Fruit fly (Drosophila melanogaster) whole organism, embryonic: Measurements from ENCODE around the gene Fit2.

Experiments
- Atf3 ChIP-seq: fragments of 200-800 bp; sonication (Bioruptor generic); optimal IDR thresholded peaks from 3 replicates; lab custom pipeline; 2016; ENCODE audit warnings: missing biosample characterization, missing genetic modification characterization
- CG10431 ChIP-seq: fragments of 200-800 bp; sonication (Bioruptor generic); optimal IDR thresholded peaks from 3 replicates; lab custom pipeline; 2018; ENCODE audit warnings: missing biosample characterization, mild to moderate bottlenecking, missing genetic modification characterization
- CG10543 ChIP-seq: fragments of 200-800 bp; sonication (Bioruptor generic); optimal IDR thresholded peaks from 3 replicates; lab custom pipeline; 2017; ENCODE audit warnings: missing biosample characterization, mild to moderate bottlenecking, missing genetic modification characterization, moderate library complexity
- CG10565 ChIP-seq: fragments of 200-800 bp; sonication (Bioruptor generic); optimal IDR thresholded peaks from 3 replicates; lab custom pipeline; 2016; ENCODE audit warnings: missing biosample characterization, mild to moderate bottlenecking, missing genetic modification characterization
- CG11504 ChIP-seq: fragments of 200-800 bp; sonication (Bioruptor generic); optimal IDR thresholded peaks from 3 replicates; lab custom pipeline; 2019; ENCODE audit warnings: missing biosample characterization, mild to moderate bottlenecking, missing genetic modification characterization, moderate library complexity
- CG11695 ChIP-seq: fragments of 200-800 bp; sonication (Bioruptor generic); IDR thresholded peaks from 3 replicates; pipeline ENCODE4 v1.3.6; 2022; ENCODE audit warnings: missing biosample characterization, missing genetic modification characterization
- CG13123 ChIP-seq: fragments of 200-800 bp; sonication (Bioruptor generic); optimal IDR thresholded peaks from 2 replicates; lab custom pipeline; 2016; ENCODE audit warnings: missing biosample characterization, missing genetic modification characterization
- CG14014 ChIP-seq: fragments of 200-800 bp; sonication (Bioruptor generic); IDR thresholded peaks from 2 replicates; pipeline ENCODE4 v1.3.6; 2022; ENCODE audit warnings: missing biosample characterization, missing genetic modification characterization
- CG14667 ChIP-seq: fragments of 200-800 bp; sonication (Bioruptor generic); IDR thresholded peaks from 2 replicates; pipeline ENCODE4 v1.3.6; 2022; ENCODE audit warnings: missing biosample characterization, missing genetic modification characterization
- CG15073 ChIP-seq: fragments of 200-800 bp; sonication (Bioruptor generic); optimal IDR thresholded peaks from 2 replicates; lab custom pipeline; 2016; ENCODE audit warnings: missing biosample characterization, missing genetic modification characterization
- CG1603 ChIP-seq: fragments of 200-800 bp; sonication (Bioruptor generic); optimal IDR thresholded peaks from 2 replicates; lab custom pipeline; 2019; ENCODE audit warnings: missing biosample characterization, mild to moderate bottlenecking, missing genetic modification characterization, moderate library complexity
- CG17385 ChIP-seq: fragments of 200-800 bp; sonication (Bioruptor generic); optimal IDR thresholded peaks from 3 replicates; lab custom pipeline; 2018; ENCODE audit warnings: missing biosample characterization, mild to moderate bottlenecking, missing genetic modification characterization
- CG17612 ChIP-seq: fragments of 200-800 bp; sonication (Bioruptor generic); IDR thresholded peaks from 2 replicates; pipeline ENCODE4 v1.3.6; 2022; ENCODE audit warnings: missing biosample characterization, missing genetic modification characterization
- CG18011 ChIP-seq: fragments of 200-800 bp; sonication (Bioruptor generic); optimal IDR thresholded peaks from 2 replicates; lab custom pipeline; 2017; ENCODE audit warnings: missing biosample characterization, missing genetic modification characterization, mild to moderate bottlenecking, moderate library complexity, missing genotype
- CG31365 ChIP-seq: fragments of 200-800 bp; sonication (Bioruptor generic); optimal IDR thresholded peaks from 2 replicates; lab custom pipeline; 2018; ENCODE audit warnings: missing biosample characterization, mild to moderate bottlenecking, missing genetic modification characterization
- CG3838 ChIP-seq: fragments of 200-800 bp; sonication (Bioruptor generic); optimal IDR thresholded peaks from 3 replicates; lab custom pipeline; 2016; ENCODE audit warnings: missing biosample characterization, missing genetic modification characterization
- CG4707 ChIP-seq: fragments of 200-800 bp; sonication (Bioruptor generic); optimal IDR thresholded peaks from 2 replicates; lab custom pipeline; 2018; ENCODE audit warnings: missing biosample characterization, mild to moderate bottlenecking, missing genetic modification characterization, moderate library complexity
- CG4820 ChIP-seq: fragments of 200-800 bp; sonication (Bioruptor generic); optimal IDR thresholded peaks from 3 replicates; lab custom pipeline; 2016; ENCODE audit warnings: missing biosample characterization, missing genetic modification characterization
- CG6175 ChIP-seq: fragments of 200-800 bp; sonication (Bioruptor generic); IDR thresholded peaks from 3 replicates; pipeline ENCODE4 v1.3.6; 2022; ENCODE audit warnings: missing biosample characterization, missing genetic modification characterization
- CG6654 ChIP-seq: fragments of 200-800 bp; sonication (Bioruptor generic); optimal IDR thresholded peaks from 2 replicates; lab custom pipeline; 2017; ENCODE audit warnings: missing biosample characterization, mild to moderate bottlenecking, missing genetic modification characterization
- CG7928 ChIP-seq: fragments of 200-800 bp; sonication (Bioruptor generic); optimal IDR thresholded peaks from 2 replicates; lab custom pipeline; 2017; ENCODE audit warnings: missing biosample characterization, mild to moderate bottlenecking, missing genetic modification characterization
- CG8478 ChIP-seq: fragments of >200 bp; optimal IDR thresholded peaks from 2 replicates; lab custom pipeline; 2018
- CrebB ChIP-seq: fragments of 200-800 bp; sonication (Bioruptor generic); optimal IDR thresholded peaks from 3 replicates; lab custom pipeline; 2018; ENCODE audit warnings: missing biosample characterization, mild to moderate bottlenecking, missing genetic modification characterization
- Eip74EF ChIP-seq, 2 experiments: fragments of 200-800 bp in 1 of 2; fragments of >200 bp in 1 of 2; sonication (Bioruptor generic) in 1 of 2; optimal IDR thresholded peaks; 2 replicates each; lab custom pipeline; 2017 to 2019; ENCODE audit warnings: missing biosample characterization in 2 of 2, missing genetic modification characterization in 2 of 2, mild to moderate bottlenecking in 1 of 2, moderate library complexity in 1 of 2
- Ets97D ChIP-seq: fragments of 200-800 bp; sonication (Bioruptor generic); optimal IDR thresholded peaks from 3 replicates; lab custom pipeline; 2016; ENCODE audit warnings: missing biosample characterization, missing genetic modification characterization
- H15 ChIP-seq: fragments of 200-800 bp; sonication (Bioruptor generic); IDR thresholded peaks from 3 replicates; pipeline ENCODE4 v1.3.6; 2022; ENCODE audit warnings: missing biosample characterization, missing genetic modification characterization
- MBD-R2 ChIP-seq: fragments of 200-800 bp; sonication (Bioruptor generic); IDR thresholded peaks from 2 replicates; pipeline ENCODE4 v1.3.6; 2022; ENCODE audit warnings: missing biosample characterization, missing genetic modification characterization
- Max ChIP-seq: fragments of 200-800 bp; sonication (Bioruptor generic); optimal IDR thresholded peaks from 2 replicates; lab custom pipeline; 2016; ENCODE audit warnings: missing biosample characterization, mild to moderate bottlenecking, missing genetic modification characterization
- PHDP ChIP-seq: fragments of 200-800 bp; sonication (Bioruptor generic); optimal IDR thresholded peaks from 3 replicates; lab custom pipeline; 2018; ENCODE audit warnings: missing biosample characterization, mild to moderate bottlenecking, missing genetic modification characterization, moderate library complexity
- Sox100B ChIP-seq: fragments of 200-800 bp; sonication (Bioruptor generic); optimal IDR thresholded peaks from 3 replicates; lab custom pipeline; 2018; ENCODE audit warnings: missing biosample characterization, mild to moderate bottlenecking, missing genetic modification characterization
- Taf1 ChIP-seq: fragments of 200-800 bp; sonication (Bioruptor generic); IDR thresholded peaks from 2 replicates; pipeline ENCODE4 v1.3.6; 2022; ENCODE audit warnings: missing biosample characterization, missing genetic modification characterization
- Usf ChIP-seq: fragments of 200-800 bp; sonication (Bioruptor generic); optimal IDR thresholded peaks from 2 replicates; lab custom pipeline; 2017; ENCODE audit warnings: missing genotype, missing biosample characterization, missing genetic modification characterization
- ap ChIP-seq: fragments of 200-800 bp; sonication (Bioruptor generic); IDR thresholded peaks from 2 replicates; pipeline ENCODE4 v1.3.6; 2022; ENCODE audit warnings: missing biosample characterization, missing genetic modification characterization
- az2 ChIP-seq: fragments of 200-800 bp; sonication (Bioruptor generic); optimal IDR thresholded peaks from 3 replicates; lab custom pipeline; 2016; ENCODE audit warnings: missing biosample characterization, missing genetic modification characterization
- bsh ChIP-seq, 2 experiments: fragments of 200-800 bp; sonication (Bioruptor generic); optimal IDR thresholded peaks; 2 replicates each; lab custom pipeline; 2017 to 2018; ENCODE audit warnings: mild to moderate bottlenecking in 2 of 2, missing biosample characterization in 2 of 2, missing genetic modification characterization in 2 of 2, moderate library complexity in 1 of 2
- cas ChIP-seq: fragments of 200-800 bp; sonication (Bioruptor generic); IDR thresholded peaks from 2 replicates; pipeline ENCODE4 v1.3.6; 2022; ENCODE audit warnings: missing biosample characterization, missing genetic modification characterization
- dm ChIP-seq: fragments of 200-800 bp; sonication (Bioruptor generic); optimal IDR thresholded peaks from 3 replicates; lab custom pipeline; 2016; ENCODE audit warnings: missing biosample characterization, missing genetic modification characterization
- ems ChIP-seq: fragments of 200-800 bp; sonication (Bioruptor generic); optimal IDR thresholded peaks from 3 replicates; lab custom pipeline; 2016; ENCODE audit warnings: missing biosample characterization, missing genetic modification characterization
- fd96Cb ChIP-seq: fragments of 200-800 bp; sonication (Bioruptor generic); optimal IDR thresholded peaks from 2 replicates; lab custom pipeline; 2018; ENCODE audit warnings: missing biosample characterization, mild to moderate bottlenecking, missing genetic modification characterization, moderate library complexity
- fru ChIP-seq: fragments of >200 bp; optimal IDR thresholded peaks from 2 replicates; lab custom pipeline; 2017
- gcm2 ChIP-seq: fragments of 200-800 bp; sonication (Bioruptor generic); optimal IDR thresholded peaks from 2 replicates; lab custom pipeline; 2016; ENCODE audit warnings: missing biosample characterization, missing genetic modification characterization
- lola ChIP-seq, 3 experiments: fragments of >200 bp in 2 of 3; fragments of 200-800 bp in 1 of 3; sonication (Bioruptor generic) in 1 of 3; optimal IDR thresholded peaks; 2 replicates each; lab custom pipeline; 2017 to 2019; ENCODE audit warnings: missing biosample characterization in 3 of 3, missing genetic modification characterization in 3 of 3, mild to moderate bottlenecking in 1 of 3, moderate library complexity in 1 of 3
- mam ChIP-seq: fragments of 200-800 bp; sonication (Bioruptor generic); optimal IDR thresholded peaks from 3 replicates; lab custom pipeline; 2016; ENCODE audit warnings: missing biosample characterization, missing genetic modification characterization
- odd ChIP-seq: fragments of 200-800 bp; sonication (Bioruptor generic); optimal IDR thresholded peaks from 2 replicates; lab custom pipeline; 2017; ENCODE audit warnings: missing biosample characterization, mild to moderate bottlenecking, missing genetic modification characterization
- schlank ChIP-seq: fragments of 200-800 bp; sonication (Bioruptor generic); optimal IDR thresholded peaks from 2 replicates; lab custom pipeline; 2018; ENCODE audit warnings: missing biosample characterization, mild to moderate bottlenecking, missing genetic modification characterization
- sd ChIP-seq: fragments of 200-800 bp; sonication (Bioruptor generic); optimal IDR thresholded peaks from 3 replicates; lab custom pipeline; 2018; ENCODE audit warnings: missing biosample characterization, mild to moderate bottlenecking, missing genetic modification characterization, moderate library complexity
- sens-2 ChIP-seq: fragments of 200-800 bp; sonication (Bioruptor generic); IDR thresholded peaks from 2 replicates; pipeline ENCODE4 v1.3.6; 2022; ENCODE audit warnings: missing biosample characterization, missing genetic modification characterization
- seq ChIP-seq: fragments of 200-800 bp; sonication (Bioruptor generic); IDR thresholded peaks from 2 replicates; pipeline ENCODE4 v1.3.6; 2022; ENCODE audit warnings: missing biosample characterization, missing genetic modification characterization
- shn ChIP-seq: fragments of 200-800 bp; sonication (Bioruptor generic); optimal IDR thresholded peaks from 3 replicates; lab custom pipeline; 2016; ENCODE audit warnings: missing biosample characterization, missing genetic modification characterization
- tio ChIP-seq: fragments of 200-800 bp; sonication (Bioruptor generic); optimal IDR thresholded peaks from 2 replicates; lab custom pipeline; 2017; ENCODE audit warnings: missing biosample characterization, missing genetic modification characterization, inconsistent platforms
- vvl ChIP-seq: fragments of 200-800 bp; sonication (Bioruptor generic); IDR thresholded peaks from 2 replicates; pipeline ENCODE4 v1.3.6; 2022; ENCODE audit warnings: missing biosample characterization, missing genetic modification characterization

The Fit2 gene

DNA sequence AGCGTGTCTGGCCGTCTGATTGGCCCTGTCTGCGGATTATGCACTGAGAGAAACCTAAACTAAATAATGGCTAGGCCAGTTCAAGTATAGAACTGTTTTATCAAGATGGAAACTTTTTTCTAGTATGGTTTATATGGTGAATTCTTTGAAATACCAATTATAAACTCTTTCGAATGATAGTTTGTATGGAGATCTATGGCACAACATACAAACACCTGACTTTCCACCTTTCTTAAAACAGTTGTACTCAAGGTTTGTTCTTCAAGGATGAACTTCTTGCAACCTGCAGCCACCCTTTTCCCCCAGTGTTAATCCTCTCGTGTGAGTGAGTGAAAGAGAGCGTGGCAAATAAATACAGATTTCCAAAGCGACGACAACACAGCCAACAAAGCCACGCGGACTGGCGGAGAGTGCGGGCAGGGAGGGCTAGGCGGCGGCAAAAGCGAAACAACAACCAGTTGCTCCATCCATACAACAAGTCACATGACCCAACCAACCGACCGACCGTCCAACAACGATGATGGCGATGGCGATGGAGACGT, 19.8 kb upstream of the Fit2 start (continued):
- peak; percentile 76 for TF ChIP-seq CG3838 (GFP tag; lab: Kevin White, UChicago)
- peak; percentile 38 for TF ChIP-seq CG6654 (GFP tag; lab: Kevin White, UChicago)
- peak; percentile 71 for TF ChIP-seq CG1603 (tag; lab: Kevin White, UChicago)
- TF ChIP-seq CG11695 (GFP tag; lab: Robert Waterston, UW) = peak; percentile 91
- TF ChIP-seq CG17612 (GFP tag; lab: Robert Waterston, UW) = 0 out of 2 replicates have a peak, but pooled peaks have one; percentile 35
- peak; percentile 86 for TF ChIP-seq tio (GFP tag; lab: Kevin White, UChicago)
- TF ChIP-seq seq (GFP tag; lab: Robert Waterston, UW) = peak; percentile 88
- TF ChIP-seq CG7928 (GFP tag; lab: Kevin White, UChicago) = peak; percentile 29
- TF ChIP-seq az2 (GFP tag; lab: Kevin White, UChicago) = peak; percentile 82
- peak; percentile 42 for TF ChIP-seq CG4707
- TF ChIP-seq Atf3 (GFP tag; lab: Kevin White, UChicago) = peak; percentile 71
- peak; percentile 55 for TF ChIP-seq MBD-R2 (GFP tag; lab: Robert Waterston, UW)
- peak; percentile 39 for TF ChIP-seq CG10565 (GFP tag; lab: Kevin White, UChicago)
- peak; percentile 57; the same call in 1 of the 2 replicates for TF ChIP-seq sens-2 (GFP tag; lab: Robert Waterston, UW)
- TF ChIP-seq lola (GFP tag; optimal IDR thresholded peaks at IDR 0.05; lab: Kevin White, UChicago) = peak in 1 of 3 experiments; percentile 61
- TF ChIP-seq CG14667 (GFP tag; lab: Robert Waterston, UW) = peak; percentile 76
- TF ChIP-seq PHDP (tag; lab: Kevin White, UChicago) = peak; percentile 90
- TF ChIP-seq CG18011 (GFP tag; lab: Kevin White, UChicago) = peak; percentile 59
- TF ChIP-seq odd (GFP tag; lab: Kevin White, UChicago) = peak; percentile 74
- peak; percentile 74 for TF ChIP-seq gcm2 (GFP tag; lab: Kevin White, UChicago)
- TF ChIP-seq Usf (GFP tag; lab: Kevin White, UChicago) = peak; percentile 62
- no peak for TF ChIP-seq CG8478
- peak; percentile 52 for TF ChIP-seq CrebB (tag; lab: Kevin White, UChicago)
- TF ChIP-seq CG4820 (GFP tag; lab: Kevin White, UChicago) = peak; percentile 81
- TF ChIP-seq CG10431 = peak; percentile 43
- TF ChIP-seq shn (GFP tag; lab: Kevin White, UChicago) = peak; percentile 92
- no peak for TF ChIP-seq CG31365 (tag; lab: Kevin White, UChicago)
- TF ChIP-seq CG10543 (GFP tag; lab: Kevin White, UChicago) = peak; percentile 67
- TF ChIP-seq CG11504 (tag; lab: Kevin White, UChicago) = peak; percentile 93
- no peak for TF ChIP-seq fru (lab: Kevin White, UChicago)
- peak; percentile 80 for TF ChIP-seq vvl (GFP tag; lab: Robert Waterston, UW)
- peak; percentile 92 for TF ChIP-seq fd96Cb (tag; lab: Kevin White, UChicago)
- TF ChIP-seq mam (GFP tag; lab: Kevin White, UChicago) = peak; percentile 88
- TF ChIP-seq CG14014 (GFP tag; lab: Robert Waterston, UW) = peak; percentile 89
- TF ChIP-seq dm (GFP tag; lab: Kevin White, UChicago) = peak; percentile 73
- peak; percentile 89 for TF ChIP-seq Sox100B (GFP tag; lab: Kevin White, UChicago)
- TF ChIP-seq CG6175 (GFP tag; lab: Robert Waterston, UW) = peak; percentile 64; the same call in 1 of the 3 replicates
- TF ChIP-seq ap (GFP tag; lab: Robert Waterston, UW) = peak; percentile 79
- TF ChIP-seq ems = peak; percentile 89
- TF ChIP-seq bsh (GFP tag; optimal IDR thresholded peaks at IDR 0.05; lab: Kevin White, UChicago) = peak; percentile 77 to 79
- peak in 1 of 2 experiments; percentile 82 for TF ChIP-seq Eip74EF (GFP tag; optimal IDR thresholded peaks at IDR 0.05; lab: Kevin White, UChicago)
- peak; percentile 80 for TF ChIP-seq H15
- peak; percentile 78 for TF ChIP-seq Max (GFP tag; lab: Kevin White, UChicago)
- TF ChIP-seq schlank = peak; percentile 71
- peak; percentile 67 for TF ChIP-seq Taf1 (GFP tag; lab: Robert Waterston, UW)
- no peak for TF ChIP-seq sd (tag; lab: Kevin White, UChicago)
- TF ChIP-seq CG15073 = peak; percentile 35
- peak; percentile 77 for TF ChIP-seq CG13123 (GFP tag; lab: Kevin White, UChicago)
- peak; percentile 83 for TF ChIP-seq CG17385 (GFP tag; lab: Kevin White, UChicago)
- TF ChIP-seq cas (GFP tag; lab: Robert Waterston, UW) = peak; percentile 56; the same call in 1 of the 2 replicates
- TF ChIP-seq Ets97D = peak; percentile 55
